Worm (Caenorhabditis elegans) whole organism, L4/young adult: Measurements from ENCODE around the gene kcc-1.

ENCODE experiments used
- dao-5 ChIP-seq: sonication (generic microtip); optimal IDR thresholded peaks from 2 replicates; lab custom pipeline; 2016; ENCODE audit warnings: missing genotype, missing genetic modification characterization, moderate library complexity, missing compliant biosample characterization
- him-1 ChIP-seq: sonication (generic microtip); optimal IDR thresholded peaks from 2 replicates; lab custom pipeline; 2016; ENCODE audit warnings: missing genotype, missing genetic modification reagents, missing genetic modification characterization, missing compliant biosample characterization

- TF ChIP-seq dao-5 (tag; lab: Kevin White, UChicago) (no peak), him-1 (tag; lab: Kevin White, UChicago) (no peak)
Observed at ce11 chrIV:7186756-7187155, 19.3 kb upstream of the kcc-1 start, which contains the start of gene str-249.
